Worm (Caenorhabditis elegans) whole organism, L4/young adult: ENCODE results near the gene ska-3.

ENCODE experiments used
- W03F9.2 ChIP-seq: fragments of 150-350 bp; optimal IDR thresholded peaks from 2 replicates; lab custom pipeline; 2014; ENCODE audit warnings: missing biosample characterization, missing genetic modification characterization
- dao-5 ChIP-seq: sonication (generic microtip); optimal IDR thresholded peaks from 2 replicates; lab custom pipeline; 2016; ENCODE audit warnings: missing genotype, missing genetic modification characterization, moderate library complexity, missing compliant biosample characterization

DNA sequence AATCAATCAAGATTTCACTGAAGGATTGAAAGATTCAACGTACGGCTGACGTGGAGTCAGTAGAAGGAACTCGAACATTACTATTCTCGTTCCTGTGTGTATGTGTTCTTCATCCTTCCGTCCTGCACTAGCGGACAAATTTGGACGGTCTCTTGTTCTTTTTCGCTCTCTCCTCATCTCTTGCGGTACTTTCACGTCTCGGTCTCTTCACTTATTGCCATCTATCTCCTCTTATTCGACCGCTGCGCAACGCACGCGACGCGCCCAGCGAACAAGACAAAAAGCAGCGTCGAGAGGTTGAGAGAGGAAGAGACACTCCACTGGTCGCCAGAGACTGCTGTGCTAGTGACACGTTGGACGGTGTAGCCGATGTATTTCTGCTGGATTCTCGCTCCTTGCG is 36.7 kb upstream of the ska-3 start:
- peak; percentile 1 for TF ChIP-seq W03F9.2 (tag; lab: Kevin White, UChicago)
- TF ChIP-seq dao-5 (tag; lab: Kevin White, UChicago), result no peak
